Fruit fly (Drosophila melanogaster) whole organism, wandering third instar larva: ENCODE results near the gene mon2.

Experiments
- CG32264 ChIP-seq: fragments of 200-800 bp; sonication (Bioruptor generic); optimal IDR thresholded peaks from 2 replicates; lab custom pipeline; 2016; ENCODE audit warnings: missing biosample characterization, missing genetic modification characterization
- rgr ChIP-seq: fragments of 200-800 bp; sonication (Bioruptor generic); optimal IDR thresholded peaks from 3 replicates; lab custom pipeline; 2016; ENCODE audit warnings: missing biosample characterization, mild to moderate bottlenecking, missing genetic modification characterization

dm6 chr2L:8145067-8145808 lies 21.4 kb upstream of the mon2 start, which contains the start of the genes CG42763 and CG43394:
- TF ChIP-seq rgr (GFP tag; lab: Kevin White, UChicago) (no peak), CG32264 (GFP tag; lab: Kevin White, UChicago) (no peak)
